Fruit fly (Drosophila melanogaster) whole organism, embryonic: Measurements from ENCODE around the gene CG34179.
A peak's percentile ranks its signal among the peaks of the same experiment; 100 is the strongest.

Experiments used
- Blimp-1 ChIP-seq: fragments of 200-800 bp; sonication (Bioruptor generic); optimal IDR thresholded peaks from 3 replicates; lab custom pipeline; 2018; ENCODE audit warnings: missing biosample characterization, missing genetic modification characterization, mild to moderate bottlenecking, moderate library complexity, missing genetic modification reagents
- CG11093 ChIP-seq: fragments of 200-800 bp; sonication (Bioruptor generic); IDR thresholded peaks from 3 replicates; pipeline ENCODE4 v1.3.6; 2022; ENCODE audit warnings: missing biosample characterization, missing genetic modification characterization
- CG13424 ChIP-seq: fragments of 200-800 bp; sonication (Bioruptor generic); optimal IDR thresholded peaks from 2 replicates; lab custom pipeline; 2019; ENCODE audit warnings: missing biosample characterization, mild to moderate bottlenecking, missing genetic modification characterization, moderate library complexity
- CG2875 ChIP-seq: fragments of 200-800 bp; sonication (Bioruptor generic); optimal IDR thresholded peaks from 2 replicates; lab custom pipeline; 2017; ENCODE audit warnings: missing biosample characterization, mild to moderate bottlenecking, missing genetic modification characterization, missing genetic modification reagents
- CG31365 ChIP-seq: fragments of 200-800 bp; sonication (Bioruptor generic); optimal IDR thresholded peaks from 2 replicates; lab custom pipeline; 2018; ENCODE audit warnings: missing biosample characterization, mild to moderate bottlenecking, missing genetic modification characterization
- CG32772 ChIP-seq: fragments of 200-800 bp; sonication (Bioruptor generic); IDR thresholded peaks from 2 replicates; pipeline ENCODE4 v1.3.6; 2022; ENCODE audit warnings: missing biosample characterization, missing genetic modification characterization
- CG4404 ChIP-seq: fragments of 200-800 bp; sonication (Bioruptor generic); IDR thresholded peaks from 2 replicates; pipeline ENCODE4 v1.3.6; 2022; ENCODE audit warnings: missing biosample characterization, missing genetic modification characterization
- CG4854 ChIP-seq: fragments of 200-800 bp; sonication (Bioruptor generic); optimal IDR thresholded peaks from 2 replicates; lab custom pipeline; 2016; ENCODE audit warnings: missing biosample characterization, missing genetic modification characterization, inconsistent platforms
- CG6765 ChIP-seq: fragments of 200-800 bp; sonication (Bioruptor generic); optimal IDR thresholded peaks from 3 replicates; lab custom pipeline; 2017; ENCODE audit warnings: missing biosample characterization, mild to moderate bottlenecking, missing genetic modification characterization
- CG8281 ChIP-seq: fragments of 200-800 bp; sonication (Bioruptor generic); optimal IDR thresholded peaks from 2 replicates; lab custom pipeline; 2018; ENCODE audit warnings: missing biosample characterization, mild to moderate bottlenecking, missing genetic modification characterization, moderate library complexity
- CG9215 ChIP-seq: fragments of 200-800 bp; sonication (Bioruptor generic); IDR thresholded peaks from 2 replicates; pipeline ENCODE4 v1.3.6; 2022; ENCODE audit warnings: missing biosample characterization, missing genetic modification characterization
- CG9727 ChIP-seq: fragments of 200-800 bp; sonication (Bioruptor generic); optimal IDR thresholded peaks from 3 replicates; lab custom pipeline; 2017; ENCODE audit warnings: missing biosample characterization, mild to moderate bottlenecking, missing genetic modification characterization
- Camta ChIP-seq: fragments of 200-800 bp; sonication (Bioruptor generic); optimal IDR thresholded peaks from 2 replicates; lab custom pipeline; 2016; ENCODE audit warnings: missing biosample characterization, missing genetic modification characterization
- CkIIα-i1 ChIP-seq: fragments of 200-800 bp; sonication (Bioruptor generic); IDR thresholded peaks from 2 replicates; pipeline ENCODE4 v1.3.6; 2022; ENCODE audit warnings: missing biosample characterization, missing genetic modification characterization
- D ChIP-seq, 2 experiments: fragments of 200-800 bp in 1 of 2; fragments of >200 bp in 1 of 2; sonication (Bioruptor generic) in 1 of 2; optimal IDR thresholded peaks; 2 replicates in 1 of 2; 3 replicates in 1 of 2; lab custom pipeline; 2017; ENCODE audit warnings: mild to moderate bottlenecking in 1 of 2, missing biosample characterization in 1 of 2, missing genetic modification characterization in 1 of 2, missing genetic modification reagents in 1 of 2
- Dref ChIP-seq: fragments of 200-800 bp; sonication (Bioruptor generic); IDR thresholded peaks from 2 replicates; pipeline ENCODE4 v1.3.6; 2022; ENCODE audit warnings: missing biosample characterization, missing genetic modification characterization
- HLH4C ChIP-seq: fragments of 200-800 bp; sonication (Bioruptor generic); IDR thresholded peaks from 3 replicates; pipeline ENCODE4 v1.3.6; 2022; ENCODE audit warnings: missing biosample characterization, missing genetic modification characterization; ENCODE audit not compliant: partially characterized antibody
- Hr78 ChIP-seq, 2 experiments: fragments of 200-800 bp in 1 of 2; fragments of >200 bp in 1 of 2; sonication (Bioruptor generic) in 1 of 2; optimal IDR thresholded peaks; 2 replicates each; lab custom pipeline; 2017 to 2019; ENCODE audit warnings: missing biosample characterization in 2 of 2, missing genetic modification characterization in 2 of 2, mild to moderate bottlenecking in 1 of 2, moderate library complexity in 1 of 2
- Jarid2 ChIP-seq: fragments of 200-800 bp; sonication (Bioruptor generic); optimal IDR thresholded peaks from 3 replicates; lab custom pipeline; 2017; ENCODE audit warnings: mild to moderate bottlenecking, missing biosample characterization, missing genetic modification reagents, missing genetic modification characterization
- Lim3 ChIP-seq: fragments of 200-800 bp; sonication (Bioruptor generic); IDR thresholded peaks from 2 replicates; pipeline ENCODE4 v1.3.6; 2022; ENCODE audit warnings: missing biosample characterization, missing genetic modification characterization
- MTF-1 ChIP-seq: fragments of 200-800 bp; sonication (Bioruptor generic); optimal IDR thresholded peaks from 2 replicates; lab custom pipeline; 2018; ENCODE audit warnings: missing biosample characterization, mild to moderate bottlenecking, missing genetic modification characterization, borderline replicate concordance
- Nf-YC ChIP-seq: fragments of 200-800 bp; optimal IDR thresholded peaks from 3 replicates; lab custom pipeline; 2019; ENCODE audit warnings: missing biosample characterization, mild to moderate bottlenecking, missing genetic modification characterization, moderate library complexity
- Oaz ChIP-seq: fragments of 200-800 bp; sonication (Bioruptor generic); IDR thresholded peaks from 2 replicates; pipeline ENCODE4 v1.3.6; 2022; ENCODE audit warnings: missing biosample characterization, missing genetic modification characterization
- Sry-δ ChIP-seq: fragments of 200-800 bp; sonication (Bioruptor generic); optimal IDR thresholded peaks from 2 replicates; lab custom pipeline; 2016; ENCODE audit warnings: missing biosample characterization, missing genetic modification characterization
- Trl ChIP-seq, 3 experiments: fragments of >200 bp in 2 of 3; fragments of 200-800 bp in 1 of 3; sonication (Bioruptor generic) in 1 of 3; optimal IDR thresholded peaks; 2 replicates in 1 of 3; 3 replicates in 2 of 3; lab custom pipeline; 2016 to 2017; ENCODE audit warnings: missing biosample characterization in 1 of 3, missing genetic modification characterization in 1 of 3
- ap ChIP-seq: fragments of 200-800 bp; sonication (Bioruptor generic); IDR thresholded peaks from 2 replicates; pipeline ENCODE4 v1.3.6; 2022; ENCODE audit warnings: missing biosample characterization, missing genetic modification characterization
- ara ChIP-seq: fragments of 200-800 bp; sonication (Bioruptor generic); IDR thresholded peaks from 2 replicates; pipeline ENCODE4 v1.3.6; 2022; ENCODE audit warnings: missing biosample characterization, missing genetic modification characterization
- chinmo ChIP-seq: fragments of 200-800 bp; sonication (Bioruptor generic); IDR thresholded peaks from 4 replicates; pipeline ENCODE4 v1.3.6; 2022; ENCODE audit warnings: missing biosample characterization, missing genetic modification characterization; ENCODE audit not compliant: partially characterized antibody
- dati ChIP-seq: fragments of 200-800 bp; sonication (Bioruptor generic); IDR thresholded peaks from 2 replicates; pipeline ENCODE4 v1.3.6; 2022; ENCODE audit warnings: missing biosample characterization, missing genetic modification characterization
- dysf ChIP-seq: fragments of 200-800 bp; sonication (Bioruptor generic); IDR thresholded peaks from 3 replicates; pipeline ENCODE4 v1.3.6; 2022; ENCODE audit warnings: missing biosample characterization, missing genetic modification characterization
- eve ChIP-seq, 2 experiments: fragments of >200 bp; optimal IDR thresholded peaks; 2 replicates each; lab custom pipeline; 2017; ENCODE audit warnings: missing biosample characterization in 2 of 2, missing genetic modification characterization in 2 of 2
- eyg ChIP-seq: fragments of 200-800 bp; sonication (Bioruptor generic); optimal IDR thresholded peaks from 3 replicates; lab custom pipeline; 2016; ENCODE audit warnings: missing biosample characterization, missing genetic modification characterization
- hbn ChIP-seq: fragments of 200-800 bp; sonication (Bioruptor generic); IDR thresholded peaks from 2 replicates; pipeline ENCODE4 v1.3.6; 2022; ENCODE audit warnings: missing biosample characterization, missing genetic modification characterization; ENCODE audit not compliant: partially characterized antibody
- jumu ChIP-seq: fragments of 200-800 bp; sonication (Bioruptor generic); optimal IDR thresholded peaks from 3 replicates; lab custom pipeline; 2016; ENCODE audit warnings: missing biosample characterization, missing genetic modification characterization
- luna ChIP-seq: fragments of 200-800 bp; sonication (Bioruptor generic); optimal IDR thresholded peaks from 2 replicates; lab custom pipeline; 2016; ENCODE audit warnings: missing biosample characterization, missing genetic modification characterization
- otp ChIP-seq: fragments of 200-800 bp; sonication (Bioruptor generic); IDR thresholded peaks from 3 replicates; pipeline ENCODE4, ENCODE4 v1.3.6; 2022; ENCODE audit warnings: missing biosample characterization, missing genetic modification characterization
- pita ChIP-seq: fragments of 200-800 bp; sonication (Bioruptor generic); optimal IDR thresholded peaks from 2 replicates; lab custom pipeline; 2017; ENCODE audit warnings: missing biosample characterization, mild to moderate bottlenecking, missing genetic modification characterization
- psq ChIP-seq: fragments of 200-800 bp; sonication (Bioruptor generic); optimal IDR thresholded peaks from 2 replicates; lab custom pipeline; 2017; ENCODE audit warnings: missing biosample characterization, missing genetic modification characterization
- pzg ChIP-seq: fragments of 200-800 bp; sonication (Bioruptor generic); optimal IDR thresholded peaks from 3 replicates; lab custom pipeline; 2018; ENCODE audit warnings: missing biosample characterization, mild to moderate bottlenecking, missing genetic modification characterization, moderate library complexity
- sens-2 ChIP-seq: fragments of 200-800 bp; sonication (Bioruptor generic); IDR thresholded peaks from 2 replicates; pipeline ENCODE4 v1.3.6; 2022; ENCODE audit warnings: missing biosample characterization, missing genetic modification characterization
- sima ChIP-seq: fragments of 200-800 bp; sonication (Bioruptor generic); optimal IDR thresholded peaks from 2 replicates; lab custom pipeline; 2016; ENCODE audit warnings: missing biosample characterization, missing genetic modification characterization
- slbo ChIP-seq: fragments of 200-800 bp; sonication (Bioruptor generic); IDR thresholded peaks from 2 replicates; pipeline ENCODE4 v1.3.6; 2022; ENCODE audit warnings: missing biosample characterization, missing genetic modification characterization
- stc ChIP-seq: fragments of 200-800 bp; sonication (Bioruptor generic); IDR thresholded peaks from 2 replicates; pipeline ENCODE4 v1.3.6; 2022; ENCODE audit warnings: missing biosample characterization, missing genetic modification characterization
- stwl ChIP-seq: fragments of 200-800 bp; sonication (Bioruptor generic); optimal IDR thresholded peaks from 3 replicates; lab custom pipeline; 2018; ENCODE audit warnings: missing biosample characterization, mild to moderate bottlenecking, missing genetic modification characterization, moderate library complexity
- sug ChIP-seq: fragments of 200-800 bp; optimal IDR thresholded peaks from 2 replicates; lab custom pipeline; 2019; ENCODE audit warnings: missing biosample characterization, mild to moderate bottlenecking, missing genetic modification characterization, moderate library complexity
- tgo ChIP-seq: fragments of 200-800 bp; sonication (Bioruptor generic); IDR thresholded peaks from 3 replicates; pipeline ENCODE4 v1.3.6; 2022; ENCODE audit warnings: missing biosample characterization, missing genetic modification characterization
- tin ChIP-seq: fragments of 200-800 bp; sonication (Bioruptor generic); optimal IDR thresholded peaks from 3 replicates; lab custom pipeline; 2016; ENCODE audit warnings: missing biosample characterization, missing genetic modification characterization
- zen2 ChIP-seq: fragments of 200-800 bp; sonication (Bioruptor generic); IDR thresholded peaks from 3 replicates; pipeline ENCODE4 v1.3.6; 2022; ENCODE audit warnings: missing biosample characterization, missing genetic modification characterization; ENCODE audit not compliant: partially characterized antibody

The CG34179 gene

DNA sequence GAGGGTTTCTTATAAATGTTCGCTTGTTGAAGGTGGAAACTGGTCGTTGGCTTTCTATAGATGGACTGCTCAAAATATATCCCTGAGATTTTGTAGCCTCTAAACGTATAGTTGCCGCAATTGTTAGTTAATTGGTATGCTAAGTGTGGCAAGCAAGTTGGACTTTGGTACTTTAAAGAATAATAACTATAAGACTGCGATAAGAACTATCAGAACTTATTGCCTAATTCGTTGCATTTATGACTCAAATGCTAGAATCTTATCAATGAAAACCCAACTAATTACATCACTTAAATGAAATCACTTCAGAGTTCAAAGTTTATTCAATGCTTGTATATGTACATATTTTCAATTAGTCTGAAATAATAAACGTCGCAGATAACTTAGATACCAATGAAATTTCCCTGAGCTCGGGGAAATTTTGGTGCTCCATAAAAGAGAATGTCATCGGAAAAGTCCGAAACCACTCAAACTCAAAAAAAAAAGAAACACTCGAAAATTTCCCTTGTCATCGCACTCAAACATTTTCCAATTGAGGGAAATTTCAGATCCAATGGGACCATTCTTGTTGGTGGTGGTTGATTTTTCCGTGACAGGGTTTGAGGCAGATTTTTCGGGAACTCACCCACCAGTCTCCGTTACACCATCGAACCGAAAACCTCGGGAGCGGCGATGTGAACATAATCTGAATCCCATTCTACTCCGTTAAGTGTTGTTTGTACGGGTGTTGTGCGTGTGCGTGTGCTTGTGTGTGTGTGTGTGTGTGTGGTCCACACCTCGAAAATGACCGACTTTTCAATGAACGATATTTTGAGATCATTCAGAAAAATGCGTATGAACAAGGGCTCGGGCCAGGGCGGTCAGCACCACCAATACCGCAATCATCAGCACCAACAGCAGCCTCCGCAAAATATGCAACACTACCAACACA lies 42.5 kb upstream of the CG34179 start, which contains the start of gene CG45075 (continued):
- no peak for TF ChIP-seq D (optimal IDR thresholded peaks at IDR 0.05; lab: Kevin White, UChicago)
- no peak for TF ChIP-seq D (GFP tag; optimal IDR thresholded peaks at IDR 0.05; lab: Kevin White, UChicago)
- no peak for TF ChIP-seq dati (GFP tag; lab: Robert Waterston, UW)
- no peak for TF ChIP-seq CG8281 (tag; lab: Kevin White, UChicago)
- no peak for TF ChIP-seq Lim3 (GFP tag; lab: Robert Waterston, UW)
- TF ChIP-seq Sry-δ (GFP tag; lab: Kevin White, UChicago), result no peak
- TF ChIP-seq zen2 (GFP tag; lab: Robert Waterston, UW), result no peak
- TF ChIP-seq CG31365, result no peak
- no peak for TF ChIP-seq otp
- no peak for TF ChIP-seq sima
- no peak for TF ChIP-seq pzg (GFP tag; lab: Kevin White, UChicago)
- TF ChIP-seq Oaz (GFP tag; lab: Robert Waterston, UW), result no peak
- TF ChIP-seq CG4404 (GFP tag; lab: Robert Waterston, UW), result no peak
- TF ChIP-seq stc (GFP tag; lab: Robert Waterston, UW), result no peak
- TF ChIP-seq CG9215, result no peak
- TF ChIP-seq tgo, result no peak
- no peak for TF ChIP-seq CG32772 (GFP tag; lab: Robert Waterston, UW)
- TF ChIP-seq CG4854 (GFP tag; lab: Kevin White, UChicago), result no peak
- TF ChIP-seq luna, result no peak
- peak; percentile 11 for TF ChIP-seq CG6765 (GFP tag; lab: Kevin White, UChicago)
- TF ChIP-seq CG9727, result no peak
- no peak for TF ChIP-seq CkIIα-i1 (GFP tag; lab: Robert Waterston, UW)
- TF ChIP-seq CG13424, result no peak
- no peak for TF ChIP-seq HLH4C (GFP tag; lab: Robert Waterston, UW)
- no peak for TF ChIP-seq Nf-YC
- TF ChIP-seq CG2875 (GFP tag; lab: Kevin White, UChicago), result no peak
- TF ChIP-seq pita (GFP tag; lab: Kevin White, UChicago), result no peak
- TF ChIP-seq jumu (GFP tag; lab: Kevin White, UChicago), result no peak
- no peak for TF ChIP-seq slbo
- no peak for TF ChIP-seq ap (GFP tag; lab: Robert Waterston, UW)
- no peak for TF ChIP-seq CG11093 (GFP tag; lab: Robert Waterston, UW)
- peak; percentile 19; the same call in 1 of the 2 replicates for TF ChIP-seq ara (GFP tag; lab: Robert Waterston, UW)
- TF ChIP-seq chinmo (GFP tag; lab: Robert Waterston, UW), result no peak
- no peak for TF ChIP-seq dysf (GFP tag; lab: Robert Waterston, UW)
- TF ChIP-seq sug (tag; lab: Kevin White, UChicago), result no peak
- no peak for TF ChIP-seq Dref (GFP tag; lab: Robert Waterston, UW)
- TF ChIP-seq Blimp-1 (GFP tag; lab: Kevin White, UChicago), result peak; percentile 20
- TF ChIP-seq tin, result no peak
- TF ChIP-seq eyg (GFP tag; lab: Kevin White, UChicago), result no peak
- TF ChIP-seq sens-2, result peak; percentile 49; the same call in 1 of the 2 replicates
- TF ChIP-seq Jarid2 (GFP tag; lab: Kevin White, UChicago), result peak; percentile 79
- TF ChIP-seq Hr78 (GFP tag; optimal IDR thresholded peaks at IDR 0.05; lab: Kevin White, UChicago), result peak in 1 of 2 experiments; percentile 69
- TF ChIP-seq stwl (tag; lab: Kevin White, UChicago), result peak; percentile 32
- no peak for TF ChIP-seq psq (GFP tag; lab: Kevin White, UChicago)
- TF ChIP-seq eve (GFP tag; optimal IDR thresholded peaks at IDR 0.05; lab: Kevin White, UChicago), result no peak
- TF ChIP-seq Camta (GFP tag; lab: Kevin White, UChicago), result no peak
- TF ChIP-seq hbn (GFP tag; lab: Robert Waterston, UW), result no peak
- TF ChIP-seq Trl (optimal IDR thresholded peaks at IDR 0.05; lab: Kevin White, UChicago), result no peak
- no peak for TF ChIP-seq Trl (GFP tag; optimal IDR thresholded peaks at IDR 0.05; lab: Kevin White, UChicago)
- no peak for TF ChIP-seq MTF-1 (GFP tag; lab: Kevin White, UChicago)
